Fruit fly (Drosophila melanogaster) whole organism, embryonic: Measurements from ENCODE around the gene Amun.

Experiments
- Antp ChIP-seq: fragments of 200-800 bp; sonication (Bioruptor generic); optimal IDR thresholded peaks from 3 replicates; lab custom pipeline; 2016; ENCODE audit warnings: missing biosample characterization, missing genetic modification characterization
- Bdp1 ChIP-seq: fragments of 200-800 bp; sonication (Bioruptor generic); optimal IDR thresholded peaks from 3 replicates; lab custom pipeline; 2016; ENCODE audit warnings: missing biosample characterization, missing genetic modification characterization
- Bteb2 ChIP-seq: fragments of 200-800 bp; sonication (Bioruptor generic); optimal IDR thresholded peaks from 2 replicates; lab custom pipeline; 2016; ENCODE audit warnings: missing biosample characterization, missing genetic modification characterization
- CG10147 ChIP-seq: fragments of 200-800 bp; sonication (Bioruptor generic); optimal IDR thresholded peaks from 2 replicates; lab custom pipeline; 2019; ENCODE audit warnings: missing biosample characterization, mild to moderate bottlenecking, missing genetic modification characterization, moderate library complexity
- CG10209 ChIP-seq: fragments of 200-800 bp; sonication (Bioruptor generic); optimal IDR thresholded peaks from 3 replicates; lab custom pipeline; 2017; ENCODE audit warnings: missing biosample characterization, mild to moderate bottlenecking, missing genetic modification characterization, missing genetic modification reagents
- CG11093 ChIP-seq: fragments of 200-800 bp; sonication (Bioruptor generic); IDR thresholded peaks from 3 replicates; pipeline ENCODE4 v1.3.6; 2022; ENCODE audit warnings: missing biosample characterization, missing genetic modification characterization
- CG12236 ChIP-seq: fragments of 200-800 bp; sonication (Bioruptor generic); optimal IDR thresholded peaks from 2 replicates; lab custom pipeline; 2016; ENCODE audit warnings: missing biosample characterization, missing genetic modification characterization
- CG12391 ChIP-seq: fragments of 200-800 bp; sonication (Bioruptor generic); optimal IDR thresholded peaks from 3 replicates; lab custom pipeline; 2018; ENCODE audit warnings: missing biosample characterization, mild to moderate bottlenecking, missing genetic modification characterization, moderate library complexity
- CG13424 ChIP-seq: fragments of 200-800 bp; sonication (Bioruptor generic); optimal IDR thresholded peaks from 2 replicates; lab custom pipeline; 2019; ENCODE audit warnings: missing biosample characterization, mild to moderate bottlenecking, missing genetic modification characterization, moderate library complexity
- CG14710 ChIP-seq: fragments of 200-800 bp; sonication (Bioruptor generic); optimal IDR thresholded peaks from 3 replicates; lab custom pipeline; 2019; ENCODE audit warnings: missing biosample characterization, mild to moderate bottlenecking, missing genetic modification characterization, moderate library complexity
- CG15269 ChIP-seq: fragments of 200-800 bp; sonication (Bioruptor generic); optimal IDR thresholded peaks from 2 replicates; lab custom pipeline; 2018; ENCODE audit warnings: missing biosample characterization, mild to moderate bottlenecking, missing genetic modification characterization, moderate library complexity
- CG1647 ChIP-seq: fragments of 200-800 bp; sonication (Bioruptor generic); optimal IDR thresholded peaks from 3 replicates; lab custom pipeline; 2016; ENCODE audit warnings: missing biosample characterization, missing genetic modification characterization
- CG2116 ChIP-seq: fragments of 200-800 bp; sonication (Bioruptor generic); optimal IDR thresholded peaks from 3 replicates; lab custom pipeline; 2018; ENCODE audit warnings: missing biosample characterization, mild to moderate bottlenecking, missing genetic modification characterization
- CG2120 ChIP-seq: fragments of 200-800 bp; sonication (Bioruptor generic); optimal IDR thresholded peaks from 3 replicates; lab custom pipeline; 2016; ENCODE audit warnings: missing biosample characterization, missing genetic modification characterization
- CG2129 ChIP-seq: fragments of 200-800 bp; sonication (Bioruptor generic); IDR thresholded peaks from 2 replicates; pipeline ENCODE4 v1.3.6; 2022; ENCODE audit warnings: missing biosample characterization, missing genetic modification characterization; ENCODE audit not compliant: partially characterized antibody
- CG31365 ChIP-seq: fragments of 200-800 bp; sonication (Bioruptor generic); optimal IDR thresholded peaks from 2 replicates; lab custom pipeline; 2018; ENCODE audit warnings: missing biosample characterization, mild to moderate bottlenecking, missing genetic modification characterization
- CG34376 ChIP-seq: fragments of 200-800 bp; sonication (Bioruptor generic); optimal IDR thresholded peaks from 2 replicates; lab custom pipeline; 2018; ENCODE audit warnings: missing biosample characterization, mild to moderate bottlenecking, missing genetic modification characterization
- CG5953 ChIP-seq: fragments of 200-800 bp; sonication (Bioruptor generic); IDR thresholded peaks from 2 replicates; pipeline ENCODE4 v1.3.6; 2022; ENCODE audit warnings: missing biosample characterization, missing genetic modification characterization
- CG6689 ChIP-seq: fragments of 200-800 bp; sonication (Bioruptor generic); IDR thresholded peaks from 2 replicates; pipeline ENCODE4 v1.3.6; 2022; ENCODE audit warnings: missing biosample characterization, missing genetic modification characterization
- CG7987 ChIP-seq: fragments of 200-800 bp; sonication (Bioruptor generic); optimal IDR thresholded peaks from 2 replicates; lab custom pipeline; 2018; ENCODE audit warnings: missing biosample characterization, mild to moderate bottlenecking, missing genetic modification characterization, moderate library complexity
- CG8089 ChIP-seq: fragments of 200-800 bp; sonication (Bioruptor generic); optimal IDR thresholded peaks from 3 replicates; lab custom pipeline; 2016; ENCODE audit warnings: missing biosample characterization, missing genetic modification characterization
- CG8290 ChIP-seq, 3 experiments: fragments of 200-800 bp; sonication (Bioruptor generic); optimal IDR thresholded peaks; 2 replicates each; lab custom pipeline; 2016 to 2019; ENCODE audit warnings: missing biosample characterization in 3 of 3, missing genetic modification characterization in 3 of 3, mild to moderate bottlenecking in 2 of 3, moderate library complexity in 1 of 3
- Camta ChIP-seq: fragments of 200-800 bp; sonication (Bioruptor generic); optimal IDR thresholded peaks from 2 replicates; lab custom pipeline; 2016; ENCODE audit warnings: missing biosample characterization, missing genetic modification characterization
- CoRest ChIP-seq: fragments of 200-800 bp; sonication (Bioruptor generic); optimal IDR thresholded peaks from 3 replicates; lab custom pipeline; 2018; ENCODE audit warnings: missing biosample characterization, mild to moderate bottlenecking, missing genetic modification characterization, moderate library complexity
- D19B ChIP-seq: fragments of 200-800 bp; sonication (Bioruptor generic); optimal IDR thresholded peaks from 2 replicates; lab custom pipeline; 2017; ENCODE audit warnings: missing biosample characterization, mild to moderate bottlenecking, missing genetic modification characterization
- Deaf1 ChIP-seq: fragments of 200-800 bp; optimal IDR thresholded peaks from 3 replicates; lab custom pipeline; 2019; ENCODE audit warnings: missing biosample characterization, mild to moderate bottlenecking, missing genetic modification characterization, moderate library complexity
- Dip2 ChIP-seq: fragments of 200-800 bp; sonication (Bioruptor generic); IDR thresholded peaks from 2 replicates; pipeline ENCODE4 v1.3.6; 2022; ENCODE audit warnings: missing biosample characterization, missing genetic modification characterization
- Elba2 ChIP-seq: fragments of 200-800 bp; sonication (Bioruptor generic); optimal IDR thresholded peaks from 3 replicates; lab custom pipeline; 2016; ENCODE audit warnings: missing biosample characterization, missing genetic modification characterization
- Hmr ChIP-seq: fragments of 200-800 bp; sonication (Bioruptor generic); optimal IDR thresholded peaks from 3 replicates; lab custom pipeline; 2017; ENCODE audit warnings: mild to moderate bottlenecking, missing biosample characterization, missing genetic modification reagents, missing genetic modification characterization
- MTF-1 ChIP-seq: fragments of 200-800 bp; sonication (Bioruptor generic); optimal IDR thresholded peaks from 2 replicates; lab custom pipeline; 2018; ENCODE audit warnings: missing biosample characterization, mild to moderate bottlenecking, missing genetic modification characterization, borderline replicate concordance
- Spps ChIP-seq: fragments of 200-800 bp; sonication (Bioruptor generic); optimal IDR thresholded peaks from 2 replicates; lab custom pipeline; 2018; ENCODE audit warnings: missing biosample characterization, mild to moderate bottlenecking, missing genetic modification characterization
- bigmax ChIP-seq: fragments of 200-800 bp; sonication (Bioruptor generic); optimal IDR thresholded peaks from 2 replicates; lab custom pipeline; 2018; ENCODE audit warnings: missing biosample characterization, mild to moderate bottlenecking, missing genetic modification characterization
- da ChIP-seq: fragments of 200-800 bp; sonication (Bioruptor generic); optimal IDR thresholded peaks from 2 replicates; lab custom pipeline; 2016; ENCODE audit warnings: missing biosample characterization, missing genetic modification characterization
- exex ChIP-seq: fragments of 200-800 bp; sonication (Bioruptor generic); optimal IDR thresholded peaks from 4 replicates; lab custom pipeline; 2018; ENCODE audit warnings: missing biosample characterization, mild to moderate bottlenecking, missing genetic modification characterization, moderate library complexity
- eyg ChIP-seq: fragments of 200-800 bp; sonication (Bioruptor generic); optimal IDR thresholded peaks from 3 replicates; lab custom pipeline; 2016; ENCODE audit warnings: missing biosample characterization, missing genetic modification characterization
- fru ChIP-seq: fragments of >200 bp; optimal IDR thresholded peaks from 2 replicates; lab custom pipeline; 2017
- gce ChIP-seq: fragments of 200-800 bp; sonication (Bioruptor generic); IDR thresholded peaks from 3 replicates; pipeline ENCODE4 v1.3.6; 2022; ENCODE audit warnings: missing biosample characterization, missing genetic modification characterization
- h ChIP-seq: fragments of >200 bp; optimal IDR thresholded peaks from 2 replicates; lab custom pipeline; 2017
- hbn ChIP-seq: fragments of 200-800 bp; sonication (Bioruptor generic); IDR thresholded peaks from 2 replicates; pipeline ENCODE4 v1.3.6; 2022; ENCODE audit warnings: missing biosample characterization, missing genetic modification characterization; ENCODE audit not compliant: partially characterized antibody
- kah ChIP-seq: fragments of 200-800 bp; sonication (Bioruptor generic); optimal IDR thresholded peaks from 2 replicates; lab custom pipeline; 2018; ENCODE audit warnings: missing biosample characterization, mild to moderate bottlenecking, missing genetic modification characterization
- nerfin-1 ChIP-seq: fragments of 200-800 bp; sonication (Bioruptor generic); optimal IDR thresholded peaks from 3 replicates; lab custom pipeline; 2019; ENCODE audit warnings: missing biosample characterization, mild to moderate bottlenecking, missing genetic modification characterization, moderate library complexity
- nmo ChIP-seq: fragments of 200-800 bp; sonication (Bioruptor generic); optimal IDR thresholded peaks from 2 replicates; lab custom pipeline; 2018; ENCODE audit warnings: missing biosample characterization, mild to moderate bottlenecking, missing genetic modification characterization, moderate library complexity
- org-1 ChIP-seq: fragments of 200-800 bp; sonication (Bioruptor generic); optimal IDR thresholded peaks from 2 replicates; lab custom pipeline; 2017; ENCODE audit warnings: missing biosample characterization, missing genetic modification characterization
- ranshi ChIP-seq: fragments of 200-800 bp; sonication (Bioruptor generic); IDR thresholded peaks from 2 replicates; pipeline ENCODE4 v1.3.6; 2022; ENCODE audit warnings: missing biosample characterization, missing genetic modification characterization
- sima ChIP-seq: fragments of 200-800 bp; sonication (Bioruptor generic); optimal IDR thresholded peaks from 2 replicates; lab custom pipeline; 2016; ENCODE audit warnings: missing biosample characterization, missing genetic modification characterization
- tgo ChIP-seq: fragments of 200-800 bp; sonication (Bioruptor generic); IDR thresholded peaks from 3 replicates; pipeline ENCODE4 v1.3.6; 2022; ENCODE audit warnings: missing biosample characterization, missing genetic modification characterization
- tx ChIP-seq: fragments of 200-800 bp; sonication (Bioruptor generic); optimal IDR thresholded peaks from 2 replicates; lab custom pipeline; 2016; ENCODE audit warnings: missing biosample characterization, missing genetic modification characterization
- vnd ChIP-seq: fragments of 200-800 bp; sonication (Bioruptor generic); IDR thresholded peaks from 3 replicates; pipeline ENCODE4 v1.3.6; 2022; ENCODE audit warnings: missing biosample characterization, missing genetic modification characterization; ENCODE audit not compliant: partially characterized antibody
- yki ChIP-seq: fragments of >200 bp; optimal IDR thresholded peaks from 3 replicates; lab custom pipeline; 2018

The Amun gene

dm6 chrX:11715937-11716730 is 769 bp upstream of the Amun start (continued):
- TF ChIP-seq gce (GFP tag; lab: Robert Waterston, UW) (0 out of 3 replicates have a peak, but pooled peaks have one; percentile 57), nerfin-1 (tag; lab: Kevin White, UChicago) (peak; percentile 81), CG8290 (GFP tag; optimal IDR thresholded peaks at IDR 0.05; lab: Kevin White, UChicago) (peak; percentile 63), CG8290 (tag; optimal IDR thresholded peaks at IDR 0.05; lab: Kevin White, UChicago) (peak in 1 of 2 experiments; percentile 62), tx (peak; percentile 78), CG2120 (GFP tag; lab: Kevin White, UChicago) (peak; percentile 92), Hmr (GFP tag; lab: Kevin White, UChicago) (peak; percentile 88), h (no peak), eyg (peak; percentile 79), CG14710 (tag; lab: Kevin White, UChicago) (peak; percentile 85), CG8089 (GFP tag; lab: Kevin White, UChicago) (peak; percentile 75), CG2116 (GFP tag; lab: Kevin White, UChicago) (no peak), D19B (GFP tag; lab: Kevin White, UChicago) (peak; percentile 79), CoRest (tag; lab: Kevin White, UChicago) (peak; percentile 94), hbn (GFP tag; lab: Robert Waterston, UW) (no peak; the same call in none of the 2 replicates), Dip2 (no peak), CG11093 (GFP tag; lab: Robert Waterston, UW) (peak; percentile 76; the same call in 2 of the 3 replicates), CG10147 (GFP tag; lab: Kevin White, UChicago) (peak; percentile 93), da (GFP tag; lab: Kevin White, UChicago) (peak; percentile 63), CG2129 (GFP tag; lab: Robert Waterston, UW) (peak; percentile 69), Camta (GFP tag; lab: Kevin White, UChicago) (peak; percentile 84), CG34376 (GFP tag; lab: Kevin White, UChicago) (peak; percentile 71), sima (peak; percentile 61), CG1647 (peak; percentile 78), CG10209 (peak; percentile 91), Deaf1 (tag; lab: Kevin White, UChicago) (peak; percentile 67), nmo (GFP tag; lab: Kevin White, UChicago) (peak; percentile 94), vnd (GFP tag; lab: Robert Waterston, UW) (peak; percentile 58), Spps (tag; lab: Kevin White, UChicago) (peak; percentile 62), tgo (GFP tag; lab: Robert Waterston, UW) (peak; percentile 76), CG15269 (tag; lab: Kevin White, UChicago) (peak; percentile 90), ranshi (GFP tag; lab: Robert Waterston, UW) (peak; percentile 73; the same call in 1 of the 2 replicates), org-1 (GFP tag; lab: Kevin White, UChicago) (peak; percentile 86), MTF-1 (GFP tag; lab: Kevin White, UChicago) (peak; percentile 66), kah (GFP tag; lab: Kevin White, UChicago) (peak; percentile 62), fru (lab: Kevin White, UChicago) (peak; percentile 6), yki (lab: Kevin White, UChicago) (no peak), CG13424 (peak; percentile 89), CG12236 (GFP tag; lab: Kevin White, UChicago) (peak; percentile 60), CG31365 (tag; lab: Kevin White, UChicago) (peak; percentile 32), Bdp1 (GFP tag; lab: Kevin White, UChicago) (peak; percentile 77), bigmax (GFP tag; lab: Kevin White, UChicago) (no peak), CG7987 (GFP tag; lab: Kevin White, UChicago) (peak; percentile 53), Bteb2 (peak; percentile 87), exex (peak; percentile 68), Antp (GFP tag; lab: Kevin White, UChicago) (peak; percentile 60), CG5953 (GFP tag; lab: Robert Waterston, UW) (peak; percentile 55; the same call in 1 of the 2 replicates), CG6689 (GFP tag; lab: Robert Waterston, UW) (peak; percentile 84), CG12391 (tag; lab: Kevin White, UChicago) (peak; percentile 89), Elba2 (no peak)
